Worm (Caenorhabditis elegans) whole organism, L4/young adult: ENCODE results near the gene F49E11.2.

Experiments used
- W03F9.2 ChIP-seq: fragments of 150-350 bp; optimal IDR thresholded peaks from 2 replicates; lab custom pipeline; 2014; ENCODE audit warnings: missing biosample characterization, missing genetic modification characterization
- dao-5 ChIP-seq: sonication (generic microtip); optimal IDR thresholded peaks from 2 replicates; lab custom pipeline; 2016; ENCODE audit warnings: missing genotype, missing genetic modification characterization, moderate library complexity, missing compliant biosample characterization
- him-1 ChIP-seq: sonication (generic microtip); optimal IDR thresholded peaks from 2 replicates; lab custom pipeline; 2016; ENCODE audit warnings: missing genotype, missing genetic modification reagents, missing genetic modification characterization, missing compliant biosample characterization

Gene F49E11.2

ce11 chrIV:13016820-13017219 is 22.0 kb downstream of the F49E11.2 start:
- no peak for TF ChIP-seq dao-5 (tag; lab: Kevin White, UChicago)
- TF ChIP-seq W03F9.2 (tag; lab: Kevin White, UChicago) = no peak
- TF ChIP-seq him-1 (tag; lab: Kevin White, UChicago) = no peak

ce11 chrIV:13015801-13016404 is 22.9 kb downstream of the F49E11.2 start:
- no peak for TF ChIP-seq W03F9.2 (tag; lab: Kevin White, UChicago)
- no peak for TF ChIP-seq dao-5 (tag; lab: Kevin White, UChicago)
- peak; percentile 10 for TF ChIP-seq him-1 (tag; lab: Kevin White, UChicago)

DNA sequence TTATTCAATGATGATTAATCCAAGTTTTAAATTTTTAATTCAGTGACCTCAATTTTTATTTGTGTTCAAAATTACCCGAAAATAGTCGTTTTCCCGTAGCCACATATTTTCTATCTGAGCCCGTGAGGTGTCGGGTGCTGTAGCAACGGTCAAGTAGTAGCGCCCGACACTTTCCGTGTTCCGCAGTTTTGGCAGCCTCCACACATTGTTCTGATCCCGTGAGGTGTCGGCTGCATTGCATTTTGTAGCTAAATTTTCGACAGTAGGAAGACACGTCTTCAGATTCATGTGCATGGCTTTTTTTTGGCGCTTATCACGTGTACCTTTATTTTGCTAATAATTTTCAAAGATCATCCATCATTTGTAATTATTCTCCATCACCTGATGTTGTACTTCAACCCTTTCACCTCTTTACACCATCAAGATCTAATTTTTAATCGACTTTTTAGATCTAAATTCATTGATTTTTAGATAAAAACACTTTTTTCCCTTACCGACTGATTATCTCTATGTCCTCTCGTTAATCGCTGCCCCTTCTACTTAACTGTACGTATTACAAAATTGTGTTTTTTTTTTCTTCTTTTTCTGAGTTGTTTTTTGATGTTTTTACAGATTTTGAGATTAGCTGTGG is 25.0 kb downstream of the F49E11.2 start:
- no peak for TF ChIP-seq W03F9.2 (tag; lab: Kevin White, UChicago)
- no peak for TF ChIP-seq dao-5 (tag; lab: Kevin White, UChicago)

DNA sequence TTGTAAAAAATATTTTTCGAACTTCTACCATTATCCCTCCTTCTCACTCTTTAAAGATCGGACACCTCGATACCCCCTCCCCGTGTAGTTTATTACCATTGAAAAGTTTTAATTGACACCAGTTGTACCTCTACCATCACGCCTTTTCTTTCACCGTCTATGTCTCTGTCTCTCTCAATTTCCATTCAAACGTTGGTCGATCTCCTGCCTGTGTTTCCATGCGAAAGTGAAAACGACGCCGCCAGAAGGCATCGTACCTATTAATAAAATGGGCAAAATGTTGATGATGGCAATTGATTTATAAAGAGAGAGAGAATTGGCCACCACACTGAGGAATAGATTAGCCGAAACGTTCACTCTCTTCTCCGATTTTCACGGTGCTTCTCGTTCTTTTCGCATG is 25.6 kb downstream of the F49E11.2 start:
- no peak for TF ChIP-seq W03F9.2 (tag; lab: Kevin White, UChicago)

DNA sequence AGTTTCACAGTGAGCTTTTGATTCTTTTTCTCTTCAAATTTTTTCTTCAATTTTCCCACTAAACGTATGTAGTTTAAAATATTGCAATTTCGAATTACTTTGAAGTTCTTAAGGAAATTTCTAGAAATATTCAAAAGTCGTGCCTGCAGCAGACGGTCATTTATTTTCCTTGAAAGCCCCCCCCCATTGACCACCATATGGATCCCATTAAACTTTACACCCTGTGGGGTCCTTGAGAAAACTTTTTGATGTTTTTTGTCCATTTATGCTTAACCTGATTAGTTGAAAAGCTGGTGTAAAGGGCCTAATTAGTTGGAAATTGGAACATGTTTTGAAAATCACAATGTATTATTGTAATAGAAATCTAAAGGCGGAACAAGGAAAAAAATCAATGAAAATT is 29.3 kb downstream of the F49E11.2 start:
- TF ChIP-seq him-1 (tag; lab: Kevin White, UChicago) = no peak
- TF ChIP-seq dao-5 (tag; lab: Kevin White, UChicago) = no peak
- no peak for TF ChIP-seq W03F9.2 (tag; lab: Kevin White, UChicago)

DNA sequence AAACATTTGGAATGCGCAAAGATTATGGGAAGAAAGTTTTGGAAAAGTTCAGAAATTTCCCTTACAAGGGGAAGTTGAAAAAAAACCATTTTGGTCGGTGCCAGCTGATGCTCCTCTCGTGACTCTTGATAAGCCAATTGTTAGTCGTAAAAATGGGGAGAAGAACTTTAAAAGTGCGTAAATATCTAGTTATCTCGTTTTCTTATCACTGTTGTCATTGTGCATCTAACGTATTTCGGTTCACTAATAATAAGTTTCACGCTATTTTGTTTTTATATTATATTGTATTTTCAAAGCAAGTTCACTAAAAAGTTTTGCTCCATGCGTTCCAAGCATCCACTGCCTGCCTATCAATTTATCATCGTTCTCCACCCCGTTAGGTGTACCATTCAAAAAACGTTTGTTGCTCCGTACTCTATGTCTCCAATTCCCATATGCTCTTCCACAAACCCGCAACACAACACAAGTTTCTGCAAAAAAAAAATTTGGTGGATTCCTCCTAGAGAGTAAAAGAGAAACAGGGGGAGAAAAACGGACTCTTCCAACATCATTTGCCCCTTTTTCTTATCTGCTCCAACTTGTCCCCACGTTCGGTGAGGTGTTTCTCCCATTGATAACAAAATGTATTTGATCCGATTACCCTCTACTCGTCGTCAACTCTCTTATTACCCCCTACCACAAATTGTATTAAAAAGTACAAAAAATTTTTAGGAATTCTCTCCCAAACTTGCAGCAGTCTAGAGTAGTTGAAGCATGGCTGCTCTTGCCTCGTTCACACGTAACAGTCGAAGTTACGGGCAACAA is 30.2 kb downstream of the F49E11.2 start, which contains the start of gene mbk-2:
Gene mbk-2 (plus strand): TSS at position 754 of the 804 bp plus-strand sequence.
- TF ChIP-seq dao-5 (tag; lab: Kevin White, UChicago) = no peak
- no peak for TF ChIP-seq W03F9.2 (tag; lab: Kevin White, UChicago)
- TF ChIP-seq him-1 (tag; lab: Kevin White, UChicago) = no peak

DNA sequence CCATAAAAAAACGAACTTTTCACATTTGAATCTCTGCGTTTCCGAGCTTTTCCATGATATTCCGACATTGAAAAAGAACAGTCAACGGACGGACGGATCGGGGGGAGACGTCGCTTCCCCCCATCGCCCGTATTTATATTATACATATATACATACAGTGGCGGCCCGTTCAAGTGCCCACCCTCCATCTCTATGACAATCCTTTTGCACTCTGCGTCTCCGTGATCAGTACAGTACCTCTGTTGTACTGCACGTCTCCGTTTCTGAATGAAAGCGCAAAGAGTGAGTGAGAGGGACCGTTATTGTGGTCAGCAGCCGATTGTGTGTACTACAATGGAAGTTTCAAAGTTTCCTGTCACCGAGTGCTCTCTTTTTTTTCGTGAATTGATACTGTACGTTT is 39.7 kb downstream of the F49E11.2 start:
- no peak for TF ChIP-seq W03F9.2 (tag; lab: Kevin White, UChicago)
- no peak for TF ChIP-seq him-1 (tag; lab: Kevin White, UChicago)
- no peak for TF ChIP-seq dao-5 (tag; lab: Kevin White, UChicago)

DNA sequence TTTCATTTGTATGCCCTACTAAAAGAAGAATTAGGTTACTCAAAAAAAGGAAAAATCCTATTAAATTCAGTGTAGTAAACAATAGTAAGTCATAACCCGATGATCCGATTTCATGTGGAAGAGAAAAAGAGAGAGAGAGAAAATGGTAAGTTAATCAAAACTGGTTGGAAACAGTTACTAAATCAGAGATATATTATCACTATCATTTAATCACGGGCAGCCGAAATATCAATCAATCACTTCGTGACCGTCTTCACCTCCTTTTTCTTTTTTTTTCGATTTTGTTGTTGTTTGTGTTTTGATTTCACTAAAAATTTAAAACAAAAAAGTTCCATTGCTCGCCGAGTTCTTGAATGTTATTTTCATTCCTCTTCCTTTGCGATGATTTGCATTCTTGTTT is 41.2 kb downstream of the F49E11.2 start:
- TF ChIP-seq dao-5 (tag; lab: Kevin White, UChicago) (no peak), W03F9.2 (tag; lab: Kevin White, UChicago) (no peak), him-1 (tag; lab: Kevin White, UChicago) (no peak)

ce11 chrIV:12995886-12996285 is 42.9 kb downstream of the F49E11.2 start, which contains the start of gene K10D11.7:
TSS of gene K10D11.7 (minus strand) at chrIV:12995986.
- TF ChIP-seq W03F9.2 (tag; lab: Kevin White, UChicago) (no peak), dao-5 (tag; lab: Kevin White, UChicago) (no peak), him-1 (tag; lab: Kevin White, UChicago) (no peak)

DNA sequence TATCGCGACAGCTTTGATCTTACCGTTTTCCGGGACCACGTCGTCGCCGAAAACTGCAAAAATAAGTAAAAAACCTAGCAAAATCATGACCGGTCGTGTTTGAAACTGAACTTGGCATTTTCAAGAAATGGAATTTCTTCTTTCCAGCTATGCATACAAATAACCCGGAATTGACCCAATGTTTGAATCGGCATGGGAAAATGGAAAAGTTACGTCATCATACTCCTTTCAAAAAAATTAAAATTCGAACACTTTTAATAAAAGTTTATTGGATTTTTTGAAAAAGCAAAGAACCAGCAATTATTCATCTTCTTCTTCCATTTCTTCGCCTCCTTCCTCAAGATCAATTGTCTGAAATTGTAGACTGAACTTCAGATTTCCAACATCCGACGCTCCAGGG is 44.4 kb downstream of the F49E11.2 start, which contains the start of gene K10D11.4:
Gene K10D11.4 (minus strand): TSS at position 101 of the 400 bp plus-strand sequence.
- TF ChIP-seq him-1 (tag; lab: Kevin White, UChicago) = no peak
- no peak for TF ChIP-seq dao-5 (tag; lab: Kevin White, UChicago)
- TF ChIP-seq W03F9.2 (tag; lab: Kevin White, UChicago) = no peak

- TF ChIP-seq him-1 (tag; lab: Kevin White, UChicago) = no peak
- no peak for TF ChIP-seq W03F9.2 (tag; lab: Kevin White, UChicago)
- TF ChIP-seq dao-5 (tag; lab: Kevin White, UChicago) = no peak
Observed at ce11 chrIV:12991629-12992028, 47.2 kb downstream of the F49E11.2 start, which contains the start of gene K10D11.5. TSS of gene K10D11.5 (minus strand) at chrIV:12991843.

ce11 chrIV:12990638-12991037 is 48.1 kb downstream of the F49E11.2 start:
- TF ChIP-seq him-1 (tag; lab: Kevin White, UChicago) (no peak), dao-5 (tag; lab: Kevin White, UChicago) (no peak), W03F9.2 (tag; lab: Kevin White, UChicago) (no peak)

ce11 chrIV:12989355-12989754 is 49.4 kb downstream of the F49E11.2 start, which contains the start of gene K10D11.6:
TSS of gene K10D11.6 (minus strand) at chrIV:12989455.
- TF ChIP-seq dao-5 (tag; lab: Kevin White, UChicago) (no peak), W03F9.2 (tag; lab: Kevin White, UChicago) (no peak), him-1 (tag; lab: Kevin White, UChicago) (no peak)
